Worm (Caenorhabditis elegans): Measurements from ENCODE around the gene Y54G2A.50.

Y54G2A.50 gene

DNA sequence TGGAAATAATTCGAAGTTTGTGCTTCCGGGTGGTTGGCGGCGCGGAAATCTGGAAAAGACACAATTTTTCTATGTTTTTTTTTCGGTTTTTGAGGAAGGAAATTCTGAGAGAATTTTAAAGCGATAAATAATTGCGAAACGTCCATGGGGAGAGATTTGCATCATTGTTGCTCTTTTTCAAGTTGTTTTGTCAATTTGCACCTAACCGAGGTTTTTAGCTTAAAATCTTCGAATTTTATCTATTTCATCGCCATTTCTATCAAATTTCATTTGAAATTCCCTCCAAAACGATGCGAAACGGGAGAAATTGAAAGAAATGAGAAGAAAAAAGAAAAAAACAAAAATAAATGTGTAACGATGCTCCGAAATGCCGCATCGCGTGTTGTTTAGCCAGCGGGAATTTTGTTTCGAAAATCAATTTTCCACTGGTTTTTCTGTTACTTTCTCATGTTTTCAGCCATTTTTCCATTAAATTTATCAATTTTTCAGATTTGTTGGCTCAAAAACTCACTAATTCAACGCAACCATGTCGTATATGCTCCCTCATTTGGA is 27.4 kb upstream of the Y54G2A.50 start, which contains the start of the genes nprt-1 and dib-1 (continued):
- no peak for TF ChIP-seq Y5F2A.4 (GFP tag; optimal IDR thresholded peaks at IDR 0.05)
- no peak for TF ChIP-seq T26A8.4 (GFP tag; IDR thresholded peaks at IDR 0.05)
- no peak for TF ChIP-seq dmd-6 (GFP tag; IDR thresholded peaks at IDR 0.05)
- TF ChIP-seq Y105C5A.15 (GFP tag; IDR thresholded peaks at IDR 0.05), result no peak
- TF ChIP-seq lin-39 (tag; optimal IDR thresholded peaks at IDR 0.05), result no peak
- no peak for TF ChIP-seq ztf-7 (tag; optimal IDR thresholded peaks at IDR 0.05)
- TF ChIP-seq nhr-10 (tag; optimal IDR thresholded peaks at IDR 0.05), result no peak
- no peak for TF ChIP-seq nhr-41 (GFP tag; IDR thresholded peaks at IDR 0.05)
- TF ChIP-seq lsy-2 (tag; optimal IDR thresholded peaks at IDR 0.05), result peak in 1 of 2 experiments; percentile 72
- TF ChIP-seq mxl-3 (GFP tag; optimal IDR thresholded peaks at IDR 0.05), result no peak
- TF ChIP-seq ceh-32 (tag; optimal IDR thresholded peaks at IDR 0.05; ENCODE audit: poor library complexity), result no peak
- no peak for TF ChIP-seq aly-2 (tag; optimal IDR thresholded peaks at IDR 0.05)
- TF ChIP-seq nhr-77 (tag; optimal IDR thresholded peaks at IDR 0.05), result peak; percentile 28
- TF ChIP-seq saeg-2 (GFP tag; IDR thresholded peaks at IDR 0.05), result no peak
- no peak for TF ChIP-seq jun-1 (tag; optimal IDR thresholded peaks at IDR 0.05)
- TF ChIP-seq zfp-2 (tag; optimal IDR thresholded peaks at IDR 0.05), result no peak
- no peak for TF ChIP-seq zfp-3 (GFP tag; conservative IDR thresholded peaks at IDR 0.05)
- TF ChIP-seq ama-1 (optimal IDR thresholded peaks at IDR 0.05), result peak; percentile 20
- no peak for TF ChIP-seq dmd-8 (GFP tag; IDR thresholded peaks at IDR 0.05)
- no peak for TF ChIP-seq sdz-12 (GFP tag; optimal IDR thresholded peaks at IDR 0.05)
- no peak for TF ChIP-seq lim-7 (GFP tag; IDR thresholded peaks at IDR 0.05)
- TF ChIP-seq nhr-76 (tag; optimal IDR thresholded peaks at IDR 0.05), result no peak
- TF ChIP-seq ctbp-1 (GFP tag; IDR thresholded peaks at IDR 0.05), result no peak
- no peak for TF ChIP-seq hlh-11 (tag; optimal IDR thresholded peaks at IDR 0.05)
- no peak for TF ChIP-seq egl-43 (GFP tag; IDR thresholded peaks at IDR 0.05)
- TF ChIP-seq tra-1 (GFP tag; IDR thresholded peaks at IDR 0.05), result no peak
- no peak for TF ChIP-seq ztf-11 (tag; optimal IDR thresholded peaks at IDR 0.05)
- TF ChIP-seq F49E8.2 (tag; optimal IDR thresholded peaks at IDR 0.05; ENCODE audit: borderline replicate concordance), result no peak
- TF ChIP-seq tag-97 (GFP tag; IDR thresholded peaks at IDR 0.05), result no peak
- peak; percentile 83 for TF ChIP-seq dpl-1 (GFP tag; optimal IDR thresholded peaks at IDR 0.05)
- TF ChIP-seq unc-39 (tag; optimal IDR thresholded peaks at IDR 0.05), result no peak
- TF ChIP-seq F10B5.3 (tag; optimal IDR thresholded peaks at IDR 0.05), result no peak
- no peak for TF ChIP-seq pqm-1 (tag; optimal IDR thresholded peaks at IDR 0.05)
- no peak for TF ChIP-seq ZK546.5 (tag; optimal IDR thresholded peaks at IDR 0.05)
- no peak for TF ChIP-seq lin-13 (GFP tag; optimal IDR thresholded peaks at IDR 0.05)

ce11 chrIV:2891535-2892233 is 26.1 kb upstream of the Y54G2A.50 start:
- peak; percentile 70 for TF ChIP-seq set-16 (GFP tag; IDR thresholded peaks at IDR 0.05)
- no peak for TF ChIP-seq ceh-44 (GFP tag; IDR thresholded peaks at IDR 0.05)
- no peak; the same call in 1 of the 2 replicates for TF ChIP-seq pha-4 (GFP tag; IDR thresholded peaks at IDR 0.05)
- no peak for TF ChIP-seq pha-4 (tag; optimal IDR thresholded peaks at IDR 0.05)
- TF ChIP-seq zag-1 (tag; optimal IDR thresholded peaks at IDR 0.05), result no peak
- no peak for TF ChIP-seq daf-19 (GFP tag; conservative IDR thresholded peaks at IDR 0.05)
- TF ChIP-seq mep-1 (tag; optimal IDR thresholded peaks at IDR 0.05), result peak; percentile 34
- no peak for TF ChIP-seq nhr-28 (tag; optimal IDR thresholded peaks at IDR 0.05)
- no peak for TF ChIP-seq madf-9 (GFP tag; conservative IDR thresholded peaks at IDR 0.05)
- TF ChIP-seq T20F7.1 (GFP tag; optimal IDR thresholded peaks at IDR 0.05), result no peak
- TF ChIP-seq gei-8 (GFP tag; optimal IDR thresholded peaks at IDR 0.05), result no peak
- no peak for TF ChIP-seq nhr-111 (GFP tag; optimal IDR thresholded peaks at IDR 0.05)
- peak; percentile 57 for TF ChIP-seq F49E8.2 (tag; optimal IDR thresholded peaks at IDR 0.05; ENCODE audit: borderline replicate concordance)
- no peak for TF ChIP-seq spr-3 (GFP tag; optimal IDR thresholded peaks at IDR 0.05)
- peak; percentile 58 for TF ChIP-seq aha-1 (tag)
- 0 out of 2 replicates have a peak, but pooled peaks have one; percentile 29 for TF ChIP-seq php-3 (GFP tag; IDR thresholded peaks at IDR 0.05)
- TF ChIP-seq tra-1 (GFP tag; IDR thresholded peaks at IDR 0.05), result 0 out of 2 replicates have a peak, but pooled peaks have one; percentile 5
- TF ChIP-seq unc-62 (GFP tag; optimal IDR thresholded peaks at IDR 0.05 in 1 of 2), result no peak
- TF ChIP-seq unc-62 (tag; optimal IDR thresholded peaks at IDR 0.05), result no peak

All from whole organism, L4 larva.